Worm (Caenorhabditis elegans) whole organism, L2 larva: ENCODE results near the gene R07E3.6.

ENCODE experiments used
- ceh-82 ChIP-seq: fragments of 150-350 bp; optimal IDR thresholded peaks from 2 replicates; lab custom pipeline; 2014; ENCODE audit warnings: missing biosample characterization, missing genetic modification characterization
- ztf-11 ChIP-seq: sonication (generic microtip); optimal IDR thresholded peaks from 2 replicates; lab custom pipeline; 2017; ENCODE audit warnings: missing biosample characterization, missing genetic modification characterization

DNA sequence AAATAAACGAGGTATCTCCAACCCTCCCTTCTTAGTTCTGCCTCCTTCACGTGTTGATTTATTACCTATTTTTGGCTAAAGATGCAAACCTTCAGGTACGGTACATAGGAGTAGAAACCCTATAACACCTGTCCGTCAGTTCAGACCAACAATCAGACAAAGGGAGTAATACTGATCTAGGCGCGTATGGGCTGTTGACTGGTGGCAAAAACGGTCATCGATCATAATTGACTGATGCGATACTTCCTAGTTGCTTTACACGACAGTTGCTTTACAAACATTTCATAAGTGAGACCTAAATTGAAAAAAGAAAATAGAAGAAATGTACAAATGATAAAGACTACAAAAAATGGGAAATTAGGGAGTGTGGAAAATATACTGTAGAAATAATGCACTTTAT lies 32.6 kb downstream of the R07E3.6 start:
- TF ChIP-seq ztf-11 (tag; lab: Kevin White, UChicago) (no peak), ceh-82 (tag; lab: Kevin White, UChicago) (no peak)
